Fruit fly (Drosophila melanogaster): ENCODE measurements around the gene baz.

The baz gene

dm6 chrX:17232642-17233041 lies 72.8 kb downstream of the baz start, which contains the start of gene f:
Gene f (plus strand): TSS chrX:17232942.
- no peak for TF ChIP-seq CG33017 (tag; optimal IDR thresholded peaks at IDR 0.05)
- no peak for TF ChIP-seq toe (GFP tag; optimal IDR thresholded peaks at IDR 0.05)
- TF ChIP-seq kay (GFP tag; ENCODE audit: borderline replicate concordance) = no peak

dm6 chrX:17236468-17236867 lies 76.7 kb downstream of the baz start:
- no peak for TF ChIP-seq cnc (optimal IDR thresholded peaks at IDR 0.05)
- TF ChIP-seq Crg-1 (GFP tag; optimal IDR thresholded peaks at IDR 0.05) = no peak
- no peak for TF ChIP-seq Clk (GFP tag; optimal IDR thresholded peaks at IDR 0.05)
- TF ChIP-seq tj (GFP tag; optimal IDR thresholded peaks at IDR 0.05) = no peak
- no peak for TF ChIP-seq CG1620 (GFP tag; optimal IDR thresholded peaks at IDR 0.05)
- TF ChIP-seq Mnt (GFP tag; optimal IDR thresholded peaks at IDR 0.05) = no peak
- TF ChIP-seq CG7045 (GFP tag; optimal IDR thresholded peaks at IDR 0.05) = no peak
- TF ChIP-seq CG7101 (tag; optimal IDR thresholded peaks at IDR 0.05) = no peak

dm6 chrX:17237421-17237820 lies 77.6 kb downstream of the baz start:
- no peak for TF ChIP-seq CG7045 (GFP tag; optimal IDR thresholded peaks at IDR 0.05)
- no peak for TF ChIP-seq cnc (optimal IDR thresholded peaks at IDR 0.05)
- TF ChIP-seq kay (GFP tag; ENCODE audit: borderline replicate concordance) = no peak
- no peak for TF ChIP-seq CG12768 (GFP tag; optimal IDR thresholded peaks at IDR 0.05)
- no peak for TF ChIP-seq Crg-1 (GFP tag; optimal IDR thresholded peaks at IDR 0.05)
- no peak for TF ChIP-seq CG7101 (tag; optimal IDR thresholded peaks at IDR 0.05)
- no peak for TF ChIP-seq ovo (GFP tag; optimal IDR thresholded peaks at IDR 0.05)

dm6 chrX:17244854-17245253 lies 85.0 kb downstream of the baz start, which contains the start of gene CG8915:
Gene CG8915 (minus strand): TSS chrX:17245001.
- TF ChIP-seq CG5204 (GFP tag; optimal IDR thresholded peaks at IDR 0.05) = peak; percentile 2
- TF ChIP-seq Hr96 (GFP tag; optimal IDR thresholded peaks at IDR 0.05) = no peak
- TF ChIP-seq CG11617 (GFP tag; optimal IDR thresholded peaks at IDR 0.05) = no peak
- TF ChIP-seq kay (GFP tag; ENCODE audit: borderline replicate concordance) = no peak
- peak; percentile 42 for TF ChIP-seq bab1 (GFP tag; optimal IDR thresholded peaks at IDR 0.05)
- TF ChIP-seq CG14711 (tag; optimal IDR thresholded peaks at IDR 0.05) = no peak
- TF ChIP-seq pad (GFP tag; optimal IDR thresholded peaks at IDR 0.05) = no peak
- TF ChIP-seq tj (GFP tag; optimal IDR thresholded peaks at IDR 0.05) = no peak

dm6 chrX:17246916-17247315 lies 87.1 kb downstream of the baz start, which contains the start of gene CG42854:
Gene CG42854 (minus strand): TSS chrX:17247016.
- TF ChIP-seq ovo (GFP tag; optimal IDR thresholded peaks at IDR 0.05) (no peak), bab1 (GFP tag; optimal IDR thresholded peaks at IDR 0.05) (no peak), CG7101 (tag; optimal IDR thresholded peaks at IDR 0.05) (no peak), Clk (GFP tag; optimal IDR thresholded peaks at IDR 0.05) (no peak), Crg-1 (GFP tag; optimal IDR thresholded peaks at IDR 0.05) (no peak), toe (GFP tag; optimal IDR thresholded peaks at IDR 0.05) (no peak), CG1620 (GFP tag; optimal IDR thresholded peaks at IDR 0.05) (no peak), kay (GFP tag; ENCODE audit: borderline replicate concordance) (no peak), pad (GFP tag; optimal IDR thresholded peaks at IDR 0.05) (no peak), tj (GFP tag; optimal IDR thresholded peaks at IDR 0.05) (no peak), CG5204 (GFP tag; optimal IDR thresholded peaks at IDR 0.05) (no peak), CG33017 (tag; optimal IDR thresholded peaks at IDR 0.05) (no peak), CG12768 (GFP tag; optimal IDR thresholded peaks at IDR 0.05) (no peak)

dm6 chrX:17249326-17249725 lies 89.5 kb downstream of the baz start, which contains the start of gene CG8675:
Gene CG8675 (minus strand): TSS chrX:17249502.
- no peak for TF ChIP-seq kay (GFP tag; ENCODE audit: borderline replicate concordance)
- no peak for TF ChIP-seq cnc (optimal IDR thresholded peaks at IDR 0.05)
- TF ChIP-seq Hr96 (GFP tag; optimal IDR thresholded peaks at IDR 0.05) = no peak
- no peak for TF ChIP-seq ovo (GFP tag; optimal IDR thresholded peaks at IDR 0.05)
- no peak for TF ChIP-seq Clk (GFP tag; optimal IDR thresholded peaks at IDR 0.05)
- TF ChIP-seq Mnt (GFP tag; optimal IDR thresholded peaks at IDR 0.05) = peak; percentile 41

Measured in whole organism, adult.